Fruit fly (Drosophila melanogaster) whole organism, larva: Measurements from ENCODE around the gene rdog.

ENCODE experiments used
- noc ChIP-seq: fragments of 200-800 bp; sonication (Bioruptor generic); optimal IDR thresholded peaks from 3 replicates; lab custom pipeline; 2019; ENCODE audit warnings: missing biosample characterization, mild to moderate bottlenecking, missing genetic modification characterization, moderate library complexity

rdog gene

DNA sequence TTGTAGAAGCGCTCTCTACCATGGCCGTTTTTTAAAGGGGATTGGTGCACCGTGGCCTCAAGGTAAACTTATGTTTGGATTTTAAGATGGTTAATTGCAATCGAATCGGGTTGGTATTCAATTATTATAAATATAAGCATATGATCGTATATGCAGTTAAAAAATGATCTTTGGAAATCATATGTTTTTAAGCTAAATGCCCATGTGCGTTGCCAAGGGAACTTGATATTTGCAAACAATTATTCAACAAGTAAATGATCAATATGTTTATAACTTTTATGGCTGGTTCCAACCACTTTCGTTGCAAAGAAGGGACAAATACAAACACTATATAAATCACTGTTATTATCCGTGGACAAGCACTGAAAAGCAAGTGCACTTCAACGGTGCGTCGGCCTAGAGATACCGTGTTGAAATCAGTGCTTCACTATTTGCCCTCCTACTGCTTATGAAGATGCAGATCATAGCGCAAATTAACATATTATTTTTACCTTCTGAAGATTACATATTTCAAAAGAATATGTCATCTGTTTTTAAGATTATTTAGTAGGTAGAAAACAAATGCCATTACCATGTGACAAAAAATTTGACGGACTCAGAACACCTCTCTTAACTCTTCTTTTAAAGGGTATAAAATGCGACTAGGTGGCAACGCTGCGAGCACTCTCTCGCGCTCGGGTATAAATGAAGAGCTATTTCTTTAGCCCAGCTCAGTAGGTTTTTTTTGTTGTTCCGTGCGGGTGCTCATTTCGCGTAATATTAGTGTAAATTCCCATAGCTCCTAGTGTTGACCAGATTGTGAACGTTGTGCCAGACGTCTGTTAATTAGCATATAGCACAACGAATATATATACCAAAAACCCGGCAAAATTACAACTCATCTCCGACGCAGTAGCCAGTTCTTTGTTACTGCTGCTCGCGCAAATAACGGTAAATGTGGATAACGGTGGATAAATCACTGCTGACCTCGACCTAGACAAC, at the start of gene rdog:
rdog (plus strand) TSS at position 705 of the 981 bp plus-strand sequence.
- peak; percentile 89 for TF ChIP-seq noc

DNA sequence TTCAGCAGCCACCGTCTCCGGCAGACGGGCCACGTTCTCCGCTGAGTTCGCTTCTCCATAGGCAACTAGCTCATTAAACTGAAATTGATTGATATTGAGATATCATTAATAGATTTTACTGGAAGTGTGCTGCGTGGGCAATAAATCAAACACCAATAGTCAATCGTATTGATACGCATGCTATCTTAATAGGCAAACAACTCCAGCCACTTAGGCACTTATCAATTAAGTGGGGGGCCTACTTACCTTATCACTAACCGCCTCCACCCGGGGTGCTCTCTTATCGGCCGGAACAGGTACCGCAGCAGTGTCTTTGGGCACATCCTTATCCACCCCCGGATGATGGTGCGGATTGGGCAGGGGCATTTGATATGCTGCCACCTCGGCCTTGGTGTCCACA, 46.1 kb upstream of the rdog start:
- TF ChIP-seq noc = peak; percentile 82

DNA sequence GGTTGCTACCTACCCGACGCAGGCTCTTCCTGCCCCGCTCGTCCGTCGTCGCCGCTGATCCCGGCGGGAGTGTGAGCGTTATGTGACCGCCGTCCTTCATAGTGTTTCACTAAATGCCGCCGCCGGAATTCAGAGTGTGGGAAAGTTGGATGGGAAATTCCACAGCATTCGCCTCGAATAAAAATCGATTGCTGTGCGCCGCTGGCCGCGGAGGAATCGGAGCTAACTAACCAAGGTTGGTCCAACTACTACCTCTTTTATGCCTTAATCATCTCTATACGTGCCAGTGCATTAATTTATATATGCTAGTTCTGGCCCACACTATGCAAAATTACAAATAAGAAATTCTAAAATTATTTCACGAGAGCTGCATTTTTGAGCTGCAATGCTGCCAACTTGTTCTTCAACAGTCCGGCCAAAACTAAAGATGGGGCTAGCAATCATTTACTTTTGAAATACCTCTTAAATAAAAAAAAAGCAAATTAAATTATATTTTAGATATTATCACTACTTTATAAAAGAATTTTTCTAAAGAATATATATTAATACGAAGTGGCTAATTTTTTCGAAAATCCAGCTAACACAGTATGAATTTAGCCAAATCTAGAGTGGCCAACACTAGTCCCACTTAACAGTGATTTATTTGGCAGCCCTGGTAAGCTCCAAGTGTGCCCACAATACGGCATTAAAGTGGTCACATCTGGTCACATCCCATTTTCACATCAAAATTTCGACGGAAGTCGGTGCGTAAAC, 45.3 kb upstream of the rdog start, which contains the start of the genes alpha-Man-Ib and Pdhb:
alpha-Man-Ib (minus strand) TSS at position 425 of the 753 bp plus-strand sequence.
Pdhb (plus strand) TSS at position 674 of the 753 bp plus-strand sequence.
- peak; percentile 60 for TF ChIP-seq noc

DNA sequence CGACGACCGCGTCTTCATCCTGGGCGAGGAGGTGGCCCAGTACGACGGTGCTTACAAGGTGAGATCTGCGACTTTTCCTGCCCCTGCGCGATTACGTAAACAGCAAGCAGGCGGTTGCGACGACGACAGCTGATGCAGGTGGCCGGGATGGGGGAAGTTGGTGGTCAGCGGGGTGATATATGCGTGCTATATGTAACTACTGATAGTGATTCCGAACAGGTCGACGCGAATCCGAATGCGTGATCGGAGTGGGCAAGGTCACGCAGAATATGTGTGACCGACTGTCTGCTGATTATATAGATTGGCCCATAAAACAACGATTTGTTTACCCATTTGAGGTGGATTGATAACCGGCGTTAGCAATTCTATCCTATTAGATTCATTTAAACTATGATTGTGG, 44.5 kb upstream of the rdog start:
- TF ChIP-seq noc = no peak

DNA sequence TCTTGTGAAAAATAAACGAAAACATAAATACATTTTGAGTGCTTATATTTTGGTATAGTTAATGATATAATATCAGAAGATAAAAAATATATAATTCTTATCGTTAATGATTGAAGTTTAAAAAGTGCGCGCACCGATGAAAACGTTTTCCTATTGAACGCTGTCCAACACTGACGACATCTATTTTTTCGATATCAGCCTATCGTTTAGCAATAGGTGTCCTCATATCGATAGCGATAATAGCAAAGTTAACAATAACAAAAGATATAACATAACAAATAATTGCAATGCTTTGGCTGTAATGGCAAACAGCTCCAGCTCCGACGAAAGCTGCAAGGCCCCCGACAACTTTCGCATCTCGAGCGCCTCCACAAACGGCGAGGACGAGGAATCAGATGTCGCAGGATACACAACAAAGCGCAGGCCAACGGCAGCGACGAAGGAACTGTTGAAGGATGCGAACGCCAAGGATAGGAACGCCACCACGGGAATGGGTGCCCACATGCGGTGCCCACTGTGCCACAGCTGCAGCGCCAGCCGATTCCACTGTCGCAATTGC, 41.7 kb upstream of the rdog start, which contains the start of gene Atg14:
Atg14 (plus strand) TSS at position 225 of the 559 bp plus-strand sequence.
- peak; percentile 2 for TF ChIP-seq noc

DNA sequence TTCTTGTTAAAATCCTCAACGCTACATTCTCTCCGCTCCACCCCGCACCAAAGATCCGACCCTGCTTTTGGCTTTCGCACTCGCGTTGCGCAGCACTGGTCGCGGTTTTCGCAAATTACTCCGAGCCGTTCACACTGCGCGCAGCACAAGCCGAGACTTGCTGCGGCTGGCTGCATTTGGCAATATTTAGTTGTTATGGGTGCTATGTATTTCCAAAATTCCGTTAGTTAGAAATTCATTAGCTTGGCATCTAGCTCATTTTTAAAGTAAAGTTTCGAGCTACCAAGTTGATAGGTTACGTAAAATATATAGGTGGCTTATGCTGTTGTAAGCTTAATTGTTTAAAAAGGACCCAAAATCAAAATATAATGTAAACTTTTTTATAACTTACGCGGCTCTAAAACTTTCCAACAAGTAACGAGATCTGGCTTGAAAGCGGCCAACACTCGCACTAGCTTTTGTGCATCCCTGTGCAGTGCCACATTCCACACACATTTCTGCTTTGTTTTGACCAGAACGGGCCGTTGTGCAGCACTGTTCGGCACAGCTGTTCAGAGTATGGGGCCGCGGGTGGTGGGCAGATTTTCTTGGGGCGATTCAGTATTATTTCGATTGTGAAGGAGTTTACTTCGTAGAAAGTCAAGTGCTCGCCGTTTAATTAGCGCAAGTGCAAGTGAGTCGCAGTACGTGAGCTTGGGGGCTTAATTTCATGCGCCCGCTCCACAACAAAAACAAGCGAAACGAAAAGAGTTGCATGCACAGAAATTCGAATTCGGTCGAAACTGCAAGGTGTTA, 34.9 kb upstream of the rdog start, which contains the start of the genes yem and Ctl2:
yem (minus strand) TSS at position 63 of the 795 bp plus-strand sequence.
Ctl2 (plus strand) TSS at position 554 of the 795 bp plus-strand sequence.
- peak; percentile 63 for TF ChIP-seq noc

DNA sequence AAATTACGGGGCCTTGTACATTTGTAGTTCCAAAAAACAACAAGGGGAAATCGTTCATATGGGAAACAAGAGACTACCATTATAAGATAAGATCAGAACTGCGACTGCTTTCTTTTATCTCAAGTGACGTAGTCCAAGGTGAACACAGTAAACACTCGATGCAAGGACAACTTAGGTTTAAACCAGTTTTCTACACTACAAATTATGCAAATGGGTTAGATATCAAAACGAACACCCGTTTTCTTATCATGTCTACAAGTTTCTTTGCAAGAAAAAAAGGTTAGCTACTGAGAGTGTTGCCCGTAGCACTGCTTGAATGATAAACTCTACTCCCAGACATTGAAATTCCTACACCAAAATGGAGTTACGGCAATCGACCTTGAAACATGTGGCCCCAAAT, 33.8 kb upstream of the rdog start:
- TF ChIP-seq noc = peak; percentile 57

DNA sequence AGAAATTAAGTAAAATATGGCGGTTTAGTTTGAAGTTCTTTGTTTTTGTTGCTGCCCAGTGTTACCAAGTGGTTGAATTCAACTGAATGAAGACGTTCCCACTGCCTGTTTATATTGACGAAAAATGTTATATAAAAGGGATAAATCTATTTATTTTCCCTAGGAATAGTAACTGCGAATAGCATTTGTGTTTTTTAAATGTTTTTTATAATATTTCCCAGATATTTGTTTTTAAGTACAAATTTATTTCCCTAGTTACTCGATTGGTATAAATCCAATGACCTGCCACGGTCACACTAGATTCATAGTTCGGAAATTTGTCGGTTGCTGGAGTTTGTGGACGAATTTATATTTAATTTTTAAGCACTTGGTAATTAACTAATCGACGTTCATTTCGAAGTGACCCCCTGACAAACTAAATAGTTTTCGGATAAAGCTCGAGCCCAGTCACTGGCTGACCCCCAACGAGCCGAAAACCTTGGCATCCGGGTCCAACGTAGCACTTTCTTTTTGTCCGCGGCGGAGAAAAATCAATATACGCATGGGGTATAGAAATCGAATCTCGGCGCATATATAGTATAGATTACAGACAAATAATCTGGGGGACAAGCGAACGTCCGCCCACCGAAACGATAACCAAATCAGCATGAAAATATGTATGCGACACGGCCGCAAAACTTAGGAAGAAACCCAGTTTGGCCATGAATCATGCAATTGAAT, 26.9 kb upstream of the rdog start, which contains the start of the genes dgt6 and Vha100-1:
dgt6 (minus strand) TSS at position 71 of the 720 bp plus-strand sequence.
Vha100-1 (plus strand) TSS at position 292 of the 720 bp plus-strand sequence.
- TF ChIP-seq noc = peak; percentile 16

DNA sequence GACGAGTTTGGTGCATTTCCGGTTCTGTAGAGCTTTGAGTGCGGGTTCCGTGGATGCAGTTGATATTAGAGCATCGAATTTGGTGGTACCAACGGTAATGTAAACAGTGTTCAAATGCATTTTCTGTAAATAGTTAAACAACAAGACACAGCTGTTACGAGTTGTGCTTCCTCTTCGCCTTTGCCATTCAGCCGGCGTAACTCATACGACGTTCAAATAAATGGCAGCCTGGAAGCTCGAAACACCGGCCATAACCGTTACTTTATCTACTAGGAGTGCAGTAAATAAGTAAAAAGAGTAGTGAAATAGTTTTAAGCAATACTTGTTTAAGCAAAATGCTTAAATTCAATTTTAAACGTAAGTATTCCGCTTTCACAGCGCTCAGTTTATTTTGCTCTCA, 19.5 kb upstream of the rdog start, which contains the start of the genes Alg13 and superdeath:
Alg13 (minus strand) TSS at position 167 of the 400 bp plus-strand sequence.
superdeath (plus strand) TSS at position 256 of the 400 bp plus-strand sequence.
- TF ChIP-seq noc = no peak

DNA sequence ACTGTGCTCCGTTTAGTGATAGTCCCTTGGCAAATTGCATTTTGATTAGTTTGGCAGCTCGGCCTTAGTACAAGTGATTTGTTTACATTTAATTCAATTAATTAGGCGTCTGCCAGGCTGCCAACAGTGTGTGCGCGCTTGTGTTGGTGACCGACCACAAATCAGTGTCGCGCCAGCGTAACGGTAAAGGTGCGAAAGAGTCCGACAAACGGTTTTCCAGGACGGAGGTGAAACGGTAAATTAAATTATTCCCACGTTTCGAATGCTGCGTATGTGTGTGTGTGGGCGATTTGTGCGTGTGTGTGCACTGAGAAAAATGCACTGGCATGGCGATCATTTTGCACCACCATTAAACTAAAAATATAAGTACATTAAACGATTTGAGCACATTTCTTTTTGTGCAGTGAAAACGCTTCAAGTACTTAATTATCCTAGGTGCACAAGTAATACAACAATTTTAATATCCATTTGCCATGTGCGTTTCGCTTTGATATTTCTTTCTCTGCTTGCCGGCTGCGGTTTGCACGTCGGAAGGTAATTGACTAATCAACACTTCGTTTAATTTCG, 18.9 kb upstream of the rdog start:
- TF ChIP-seq noc = no peak

DNA sequence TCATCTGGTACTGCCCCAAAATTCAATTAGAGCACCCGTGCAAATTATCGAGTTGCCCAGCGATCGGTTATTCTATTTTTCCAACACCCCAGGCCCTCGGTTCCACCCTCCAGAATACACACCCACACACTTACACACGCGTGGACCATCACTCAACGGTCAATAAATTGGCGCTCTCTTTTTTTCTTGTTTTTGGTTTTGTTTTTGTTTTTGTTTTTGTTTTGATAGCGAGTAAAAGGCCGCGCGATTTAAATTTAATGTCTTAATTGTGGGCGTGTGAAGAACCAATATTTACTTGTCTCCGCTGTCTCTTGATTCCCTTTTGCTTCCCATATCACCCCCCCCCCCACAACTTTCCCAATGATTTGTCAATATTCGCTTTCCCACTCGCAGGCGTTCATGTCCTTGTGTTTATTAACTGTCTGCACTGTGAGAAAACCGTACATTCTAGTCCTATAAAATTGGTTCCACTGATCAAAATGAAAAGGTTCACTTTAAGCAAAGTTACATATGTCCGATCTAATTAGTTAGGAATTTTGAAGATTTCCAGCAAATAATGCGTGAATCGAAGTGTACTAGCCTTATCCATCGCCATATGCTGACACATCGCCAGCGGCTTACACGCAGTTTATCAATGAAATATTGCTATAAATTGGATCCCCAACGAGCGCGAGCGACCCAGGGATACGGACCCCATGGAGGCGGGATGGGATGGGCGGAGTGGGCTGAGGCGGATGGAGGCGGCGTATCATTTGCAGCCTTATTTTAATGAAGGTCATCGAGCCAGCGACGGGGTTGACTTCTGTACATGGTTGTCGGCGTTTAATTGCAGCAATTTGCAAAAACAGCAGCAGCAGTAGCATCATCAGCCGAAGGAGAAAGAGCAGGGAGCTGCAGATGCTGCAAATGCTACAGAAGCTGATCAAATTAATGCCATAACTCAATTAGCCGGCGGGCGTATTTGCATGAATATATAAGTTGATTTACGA, 17.9 kb upstream of the rdog start:
- no peak for TF ChIP-seq noc

DNA sequence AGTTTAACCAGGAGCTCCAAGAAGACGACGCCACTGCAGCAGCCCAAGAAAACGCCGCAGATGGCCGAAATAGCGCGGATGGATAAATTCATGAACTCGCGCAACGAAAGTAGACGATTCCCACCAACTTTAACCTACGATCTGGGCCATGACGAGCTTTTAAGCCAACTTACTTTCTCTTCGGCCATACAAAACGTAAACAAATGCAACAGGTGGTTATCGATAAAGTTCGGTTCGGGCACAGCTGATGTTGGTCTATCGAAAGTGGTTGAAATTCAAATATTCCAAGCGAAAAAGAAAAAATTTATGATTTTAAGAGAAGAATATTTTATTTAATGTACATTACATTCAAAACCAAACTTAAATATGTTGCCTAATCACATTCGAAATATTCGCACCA, 11.2 kb upstream of the rdog start, which contains the start of gene CG14511:
CG14511 (minus strand) TSS at position 184 of the 400 bp plus-strand sequence.
- TF ChIP-seq noc = no peak

DNA sequence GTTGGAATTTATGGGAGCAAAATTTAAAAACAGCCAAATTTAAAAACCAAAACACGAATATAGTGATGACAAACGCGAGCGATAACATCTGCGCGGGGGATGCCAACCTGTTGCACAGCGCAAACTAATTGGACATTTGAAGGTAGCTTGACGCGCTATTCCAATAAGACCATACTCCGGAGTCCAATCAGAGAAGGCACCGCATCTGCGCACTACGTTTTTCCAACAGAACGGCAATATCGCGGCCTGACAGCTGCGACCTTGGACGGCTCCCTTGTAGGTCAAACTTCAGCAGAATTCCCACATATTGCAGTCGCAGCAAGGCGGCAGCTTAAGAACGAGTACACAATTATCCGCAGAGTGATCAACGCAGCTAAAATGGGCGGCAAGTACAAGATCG, 9.8 kb upstream of the rdog start, which contains the start of the genes CG11882 and Pglym78:
CG11882 (minus strand) TSS at position 101 of the 400 bp plus-strand sequence.
Pglym78 (plus strand) TSS at position 177 of the 400 bp plus-strand sequence.
- TF ChIP-seq noc = peak; percentile 27
